Fruit fly (Drosophila melanogaster) whole organism: ENCODE measurements around the gene LSm7.

ENCODE experiments used
- CG8478 ChIP-seq: fragments of >200 bp; optimal IDR thresholded peaks from 2 replicates; lab custom pipeline; 2018; ENCODE audit warnings: inconsistent platforms
- Dll ChIP-seq: fragments of >200 bp; optimal IDR thresholded peaks from 2 replicates; lab custom pipeline; 2017
- EcR ChIP-seq, 2 experiments: fragments of >200 bp; optimal IDR thresholded peaks; 2 replicates each; lab custom pipeline; 2017; ENCODE audit warnings: missing biosample characterization in 2 of 2, missing genetic modification characterization in 2 of 2, missing genetic modification reagents in 2 of 2
- pan ChIP-seq: fragments of >200 bp; optimal IDR thresholded peaks from 2 replicates; lab custom pipeline; 2017
- psq ChIP-seq: fragments of >200 bp; optimal IDR thresholded peaks from 2 replicates; lab custom pipeline; 2017
- usp ChIP-seq: fragments of >200 bp; optimal IDR thresholded peaks from 2 replicates; lab custom pipeline; 2017; ENCODE audit warnings: missing biosample characterization, missing genetic modification characterization, mixed read lengths

The LSm7 gene

dm6 chr2L:16754074-16754473 is 11.2 kb upstream of the LSm7 start, which contains the start of gene yellow-b:
Gene yellow-b, plus strand, starts transcription at chr2L:16754336.
- TF ChIP-seq pan (lab: Kevin White, UChicago) = no peak

dm6 chr2L:16752340-16752739 is 9.4 kb upstream of the LSm7 start:
- TF ChIP-seq pan (lab: Kevin White, UChicago) (no peak), EcR (GFP tag; optimal IDR thresholded peaks at IDR 0.05; lab: Kevin White, UChicago) (no peak), usp (no peak), CG8478 (lab: Kevin White, UChicago) (no peak), psq (lab: Kevin White, UChicago) (no peak), Dll (lab: Kevin White, UChicago) (no peak)

dm6 chr2L:16747145-16747544 is 4.2 kb upstream of the LSm7 start:
- TF ChIP-seq EcR (GFP tag; optimal IDR thresholded peaks at IDR 0.05; lab: Kevin White, UChicago) (no peak), psq (lab: Kevin White, UChicago) (no peak), usp (no peak), CG8478 (lab: Kevin White, UChicago) (no peak), pan (lab: Kevin White, UChicago) (no peak), Dll (lab: Kevin White, UChicago) (no peak)

dm6 chr2L:16738206-16738900 is 4.5 kb downstream of the LSm7 start, which contains the start of the genes glu and ChLD3:
Gene glu, minus strand, starts transcription at chr2L:16738388.
Gene ChLD3, plus strand, starts transcription at chr2L:16738850.
- TF ChIP-seq EcR (GFP tag; optimal IDR thresholded peaks at IDR 0.05; lab: Kevin White, UChicago) = no peak
- TF ChIP-seq Dll (lab: Kevin White, UChicago) = no peak
- TF ChIP-seq psq (lab: Kevin White, UChicago) = no peak
- TF ChIP-seq CG8478 (lab: Kevin White, UChicago) = no peak
- no peak for TF ChIP-seq usp
- TF ChIP-seq pan (lab: Kevin White, UChicago) = no peak

dm6 chr2L:16732338-16732892 is 10.5 kb downstream of the LSm7 start, which contains the start of gene Nubp1:
Gene Nubp1, plus strand, starts transcription at chr2L:16732550.
- no peak for TF ChIP-seq usp
- TF ChIP-seq psq (lab: Kevin White, UChicago) = no peak
- TF ChIP-seq pan (lab: Kevin White, UChicago) = no peak
- TF ChIP-seq EcR (GFP tag; optimal IDR thresholded peaks at IDR 0.05; lab: Kevin White, UChicago) = no peak

- TF ChIP-seq pan (lab: Kevin White, UChicago) (no peak), usp (no peak), EcR (GFP tag; optimal IDR thresholded peaks at IDR 0.05; lab: Kevin White, UChicago) (no peak), Dll (lab: Kevin White, UChicago) (no peak), psq (lab: Kevin White, UChicago) (no peak), CG8478 (lab: Kevin White, UChicago) (no peak)
Measured at dm6 chr2L:16731799-16732198, 11.1 kb downstream of the LSm7 start, which contains the start of gene Prosbeta4. Gene Prosbeta4, minus strand, starts transcription at chr2L:16732133.

DNA sequence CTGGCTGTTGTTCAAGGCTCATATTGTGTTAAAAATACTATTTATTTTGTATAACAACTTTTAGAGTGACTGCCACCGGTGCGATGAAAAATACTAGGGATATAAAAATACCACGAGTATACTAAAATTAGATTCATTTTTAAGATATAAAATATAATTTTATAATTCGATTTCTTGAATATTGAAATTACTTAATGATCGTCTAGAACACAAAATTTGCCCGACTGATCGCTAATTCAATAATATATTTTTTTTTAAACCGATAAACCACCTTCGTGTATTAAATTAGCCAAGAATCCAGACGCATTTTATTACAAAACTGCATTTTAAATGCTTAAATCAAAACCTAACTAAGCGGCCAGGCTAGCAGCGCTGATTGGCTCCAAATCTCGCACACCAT is 12.0 kb downstream of the LSm7 start, which contains the start of gene CG17996:
Gene CG17996, minus strand, starts transcription at position 101 of the 400 bp plus-strand sequence.
- TF ChIP-seq EcR (GFP tag; optimal IDR thresholded peaks at IDR 0.05; lab: Kevin White, UChicago) = no peak
- no peak for TF ChIP-seq CG8478 (lab: Kevin White, UChicago)
- TF ChIP-seq usp = no peak
- TF ChIP-seq Dll (lab: Kevin White, UChicago) = no peak
- no peak for TF ChIP-seq psq (lab: Kevin White, UChicago)
- TF ChIP-seq pan (lab: Kevin White, UChicago) = no peak

dm6 chr2L:16729556-16729955 is 13.3 kb downstream of the LSm7 start, which contains the start of gene Tsen2:
Gene Tsen2, plus strand, starts transcription at chr2L:16729777.
- TF ChIP-seq CG8478 (lab: Kevin White, UChicago) (no peak), Dll (lab: Kevin White, UChicago) (no peak), psq (lab: Kevin White, UChicago) (no peak)

- TF ChIP-seq psq (lab: Kevin White, UChicago) = no peak
- TF ChIP-seq pan (lab: Kevin White, UChicago) = no peak
- no peak for TF ChIP-seq EcR (GFP tag; optimal IDR thresholded peaks at IDR 0.05; lab: Kevin White, UChicago)
- no peak for TF ChIP-seq CG8478 (lab: Kevin White, UChicago)
- TF ChIP-seq usp = no peak
- TF ChIP-seq Dll (lab: Kevin White, UChicago) = no peak
Measured at dm6 chr2L:16727578-16728023, 15.3 kb downstream of the LSm7 start, which contains the start of gene VhaSFD. Gene VhaSFD, minus strand, starts transcription at chr2L:16727826.

DNA sequence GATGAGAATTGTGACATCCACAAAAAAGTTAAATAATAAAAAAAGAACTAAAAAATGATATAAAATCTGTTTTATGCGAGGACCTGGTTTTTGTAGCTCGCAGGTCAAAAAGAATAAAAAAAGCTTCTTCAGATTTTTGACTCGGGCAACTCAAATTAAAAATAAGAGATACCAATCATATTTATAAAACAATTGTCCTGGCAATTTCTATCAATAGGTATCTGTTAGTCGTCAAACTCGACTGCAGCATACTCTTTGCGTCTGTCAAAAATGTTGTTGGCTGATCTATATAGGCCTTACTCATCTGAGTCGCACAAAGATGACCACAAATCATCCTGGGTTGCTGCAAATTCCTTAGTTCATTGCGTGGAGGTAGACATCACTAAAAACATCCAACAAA is 20.3 kb downstream of the LSm7 start:
- TF ChIP-seq usp (no peak), psq (lab: Kevin White, UChicago) (no peak), EcR (GFP tag; optimal IDR thresholded peaks at IDR 0.05; lab: Kevin White, UChicago) (no peak), CG8478 (lab: Kevin White, UChicago) (no peak), Dll (lab: Kevin White, UChicago) (no peak), pan (lab: Kevin White, UChicago) (no peak)

- no peak for TF ChIP-seq psq (lab: Kevin White, UChicago)
- TF ChIP-seq EcR (GFP tag; optimal IDR thresholded peaks at IDR 0.05; lab: Kevin White, UChicago) = no peak
- no peak for TF ChIP-seq usp
- TF ChIP-seq Dll (lab: Kevin White, UChicago) = no peak
- TF ChIP-seq pan (lab: Kevin White, UChicago) = no peak
- TF ChIP-seq CG8478 (lab: Kevin White, UChicago) = no peak
Measured at dm6 chr2L:16720707-16721700, 21.9 kb downstream of the LSm7 start.
